Fruit fly (Drosophila melanogaster) whole organism, prepupa: ENCODE results near the gene CG4020.
A peak's percentile ranks its signal among the peaks of the same experiment; 100 is the strongest.

Experiments
- Blimp-1 ChIP-seq: fragments of 200-800 bp; sonication (Bioruptor generic); optimal IDR thresholded peaks from 3 replicates; lab custom pipeline; 2017; ENCODE audit warnings: missing biosample characterization, missing genetic modification characterization, mild to moderate bottlenecking, moderate library complexity, missing genetic modification reagents
- CG10631 ChIP-seq: fragments of 200-800 bp; sonication (Bioruptor generic); optimal IDR thresholded peaks from 2 replicates; lab custom pipeline; 2016; ENCODE audit warnings: missing biosample characterization, missing genetic modification characterization
- CG10669 ChIP-seq: fragments of 200-800 bp; sonication (Bioruptor generic); optimal IDR thresholded peaks from 3 replicates; lab custom pipeline; 2018; ENCODE audit warnings: missing biosample characterization, mild to moderate bottlenecking, missing genetic modification characterization, moderate library complexity
- CG11294 ChIP-seq: fragments of 200-800 bp; sonication (Bioruptor generic); IDR thresholded peaks from 2 replicates; pipeline ENCODE4 v1.3.6; 2022; ENCODE audit warnings: missing biosample characterization, missing genetic modification characterization
- CG11762 ChIP-seq: fragments of 200-800 bp; sonication (Bioruptor generic); optimal IDR thresholded peaks from 3 replicates; lab custom pipeline; 2016; ENCODE audit warnings: missing biosample characterization, missing genetic modification characterization; ENCODE audit not compliant: insufficient read depth
- CG11902 ChIP-seq: fragments of 200-800 bp; sonication (Bioruptor generic); optimal IDR thresholded peaks from 3 replicates; lab custom pipeline; 2016; ENCODE audit warnings: missing biosample characterization, missing genetic modification characterization
- CG15336 ChIP-seq: fragments of 200-800 bp; sonication (Bioruptor generic); IDR thresholded peaks from 2 replicates; pipeline ENCODE4 v1.3.6; 2022; ENCODE audit warnings: missing biosample characterization, missing genetic modification characterization
- CG1621 ChIP-seq: fragments of 200-800 bp; sonication (Bioruptor generic); optimal IDR thresholded peaks from 3 replicates; lab custom pipeline; 2018; ENCODE audit warnings: missing biosample characterization, mild to moderate bottlenecking, missing genetic modification characterization
- CG16779 ChIP-seq: fragments of 200-800 bp; sonication (Bioruptor generic); optimal IDR thresholded peaks from 3 replicates; lab custom pipeline; 2017; ENCODE audit warnings: missing biosample characterization, mild to moderate bottlenecking, missing genetic modification characterization
- CG3032 ChIP-seq: fragments of 200-800 bp; optimal IDR thresholded peaks from 2 replicates; lab custom pipeline; 2019; ENCODE audit warnings: missing biosample characterization, mild to moderate bottlenecking, missing genetic modification characterization, moderate library complexity
- CG31627 ChIP-seq: fragments of 200-800 bp; sonication (Bioruptor generic); optimal IDR thresholded peaks from 3 replicates; lab custom pipeline; 2016; ENCODE audit warnings: missing biosample characterization, missing genetic modification characterization
- CG32006 ChIP-seq: fragments of 200-800 bp; sonication (Bioruptor generic); optimal IDR thresholded peaks from 3 replicates; lab custom pipeline; 2017; ENCODE audit warnings: missing biosample characterization, mild to moderate bottlenecking, missing genetic modification characterization
- CG34406 ChIP-seq: fragments of 200-800 bp; sonication (Bioruptor generic); optimal IDR thresholded peaks from 3 replicates; lab custom pipeline; 2016; ENCODE audit warnings: missing biosample characterization, missing genetic modification characterization
- CG3919 ChIP-seq: fragments of 200-800 bp; sonication (Bioruptor generic); optimal IDR thresholded peaks from 3 replicates; lab custom pipeline; 2016; ENCODE audit warnings: missing biosample characterization, missing genetic modification characterization
- CG4318 ChIP-seq: fragments of 200-800 bp; sonication (Bioruptor generic); optimal IDR thresholded peaks from 3 replicates; lab custom pipeline; 2017; ENCODE audit warnings: missing biosample characterization, mild to moderate bottlenecking, missing genetic modification characterization
- CG6792 ChIP-seq: fragments of 200-800 bp; sonication (Bioruptor generic); optimal IDR thresholded peaks from 3 replicates; lab custom pipeline; 2016; ENCODE audit warnings: missing biosample characterization, missing genetic modification characterization
- CG6808 ChIP-seq: fragments of 200-800 bp; sonication (Bioruptor generic); optimal IDR thresholded peaks from 3 replicates; lab custom pipeline; 2017; ENCODE audit warnings: missing biosample characterization, missing genetic modification characterization, mild to moderate bottlenecking, moderate library complexity, missing genetic modification reagents
- CG6854 ChIP-seq: fragments of 200-800 bp; sonication (Bioruptor generic); optimal IDR thresholded peaks from 2 replicates; lab custom pipeline; 2017; ENCODE audit warnings: missing biosample characterization, mild to moderate bottlenecking, missing genetic modification characterization
- CG7368 ChIP-seq: fragments of 200-800 bp; sonication (Bioruptor generic); optimal IDR thresholded peaks from 3 replicates; lab custom pipeline; 2016; ENCODE audit warnings: missing biosample characterization, missing genetic modification characterization
- CG8319 ChIP-seq: fragments of 200-800 bp; sonication (Bioruptor generic); optimal IDR thresholded peaks from 3 replicates; lab custom pipeline; 2016; ENCODE audit warnings: missing biosample characterization, missing genetic modification characterization
- Eip78C ChIP-seq: fragments of 200-800 bp; sonication (Bioruptor generic); peaks from one replicate; lab custom pipeline; 2016; ENCODE audit warnings: missing biosample characterization, missing genetic modification characterization
- Eip93F ChIP-seq: fragments of 200-800 bp; sonication (Bioruptor generic); optimal IDR thresholded peaks from 2 replicates; lab custom pipeline; 2016; ENCODE audit warnings: missing biosample characterization, mild to moderate bottlenecking, missing genetic modification characterization
- Ets21C ChIP-seq: fragments of 200-800 bp; sonication (Bioruptor generic); optimal IDR thresholded peaks from 3 replicates; lab custom pipeline; 2016; ENCODE audit warnings: missing biosample characterization, missing genetic modification characterization
- Ets96B ChIP-seq: fragments of 200-800 bp; optimal IDR thresholded peaks from 2 replicates; lab custom pipeline; 2019; ENCODE audit warnings: missing biosample characterization, mild to moderate bottlenecking, missing genetic modification characterization, moderate library complexity
- Gug ChIP-seq: fragments of 200-800 bp; sonication (Bioruptor generic); IDR thresholded peaks from 2 replicates; pipeline ENCODE4 v1.3.6; 2022; ENCODE audit warnings: missing biosample characterization, missing genetic modification characterization
- Hr38 ChIP-seq: sonication (Bioruptor generic); optimal IDR thresholded peaks from 2 replicates; lab custom pipeline; 2016; ENCODE audit warnings: missing biosample characterization, missing genetic modification characterization
- Hr39 ChIP-seq: fragments of 200-800 bp; sonication (Bioruptor generic); optimal IDR thresholded peaks from 2 replicates; lab custom pipeline; 2016; ENCODE audit warnings: missing biosample characterization, missing genetic modification characterization
- Hr4 ChIP-seq: fragments of 200-800 bp; sonication (Bioruptor generic); optimal IDR thresholded peaks from 3 replicates; lab custom pipeline; 2016; ENCODE audit warnings: missing biosample characterization, missing genetic modification characterization
- Met ChIP-seq: fragments of 200-800 bp; sonication (Bioruptor generic); optimal IDR thresholded peaks from 3 replicates; lab custom pipeline; 2016; ENCODE audit warnings: missing biosample characterization, missing genetic modification characterization
- OdsH ChIP-seq: fragments of 200-800 bp; sonication (Bioruptor generic); optimal IDR thresholded peaks from 3 replicates; lab custom pipeline; 2016; ENCODE audit warnings: missing biosample characterization, missing genetic modification characterization
- Smox ChIP-seq: fragments of 200-800 bp; sonication (Bioruptor generic); optimal IDR thresholded peaks from 3 replicates; lab custom pipeline; 2016; ENCODE audit warnings: missing biosample characterization, missing genetic modification characterization
- Sox102F ChIP-seq: fragments of 200-800 bp; sonication (Bioruptor generic); optimal IDR thresholded peaks from 2 replicates; lab custom pipeline; 2016; ENCODE audit warnings: missing biosample characterization, mild to moderate bottlenecking, missing genetic modification characterization
- Sox14 ChIP-seq: fragments of 200-800 bp; sonication (Bioruptor generic); optimal IDR thresholded peaks from 3 replicates; lab custom pipeline; 2016; ENCODE audit warnings: missing biosample characterization, missing genetic modification characterization
- Sox15 ChIP-seq: fragments of 200-800 bp; sonication (Bioruptor generic); optimal IDR thresholded peaks from 3 replicates; lab custom pipeline; 2016; ENCODE audit warnings: missing biosample characterization, missing genetic modification characterization
- acj6 ChIP-seq: fragments of 200-800 bp; sonication (Bioruptor generic); optimal IDR thresholded peaks from 3 replicates; lab custom pipeline; 2016; ENCODE audit warnings: missing biosample characterization, missing genetic modification characterization
- cyc ChIP-seq: fragments of 200-800 bp; sonication (Bioruptor generic); optimal IDR thresholded peaks from 3 replicates; lab custom pipeline; 2016; ENCODE audit warnings: missing biosample characterization, missing genetic modification characterization
- dac ChIP-seq: fragments of 200-800 bp; sonication (Bioruptor generic); optimal IDR thresholded peaks from 2 replicates; lab custom pipeline; 2017; ENCODE audit warnings: missing biosample characterization, mild to moderate bottlenecking, missing genetic modification characterization
- dsx ChIP-seq: fragments of 200-800 bp; optimal IDR thresholded peaks from 3 replicates; lab custom pipeline; 2019; ENCODE audit warnings: missing biosample characterization, mild to moderate bottlenecking, missing genetic modification characterization, moderate library complexity; ENCODE audit not compliant: poor library complexity, severe bottlenecking
- esn ChIP-seq: fragments of 200-800 bp; sonication (Bioruptor generic); optimal IDR thresholded peaks from 2 replicates; lab custom pipeline; 2016; ENCODE audit warnings: missing biosample characterization, mild to moderate bottlenecking, missing genetic modification characterization, moderate library complexity
- fd59A ChIP-seq: fragments of 200-800 bp; sonication (Bioruptor generic); optimal IDR thresholded peaks from 2 replicates; lab custom pipeline; 2017; ENCODE audit warnings: missing biosample characterization, mild to moderate bottlenecking, missing genetic modification characterization, missing genetic modification reagents
- fd85E ChIP-seq: fragments of 200-800 bp; sonication (Bioruptor generic); optimal IDR thresholded peaks from 3 replicates; lab custom pipeline; 2016; ENCODE audit warnings: missing biosample characterization, missing genetic modification characterization
- lz ChIP-seq: fragments of 200-800 bp; sonication (Bioruptor generic); optimal IDR thresholded peaks from 3 replicates; lab custom pipeline; 2016; ENCODE audit warnings: missing biosample characterization, missing genetic modification characterization
- net ChIP-seq: fragments of 200-800 bp; sonication (Bioruptor generic); optimal IDR thresholded peaks from 3 replicates; lab custom pipeline; 2016; ENCODE audit warnings: missing biosample characterization, missing genetic modification characterization
- salr ChIP-seq, 2 experiments: fragments of 200-800 bp; sonication (Bioruptor generic); optimal IDR thresholded peaks; 3 replicates each; lab custom pipeline; 2016 to 2018; ENCODE audit warnings: missing biosample characterization in 2 of 2, missing genetic modification characterization in 2 of 2, mild to moderate bottlenecking in 1 of 2
- spab ChIP-seq: fragments of 200-800 bp; sonication (Bioruptor generic); optimal IDR thresholded peaks from 2 replicates; lab custom pipeline; 2017; ENCODE audit warnings: missing biosample characterization, mild to moderate bottlenecking, missing genetic modification characterization, missing genetic modification reagents
- ss ChIP-seq, 2 experiments: fragments of 200-800 bp; sonication (Bioruptor generic); optimal IDR thresholded peaks; 2 replicates in 1 of 2; 3 replicates in 1 of 2; lab custom pipeline; 2017 to 2018; ENCODE audit warnings: mild to moderate bottlenecking in 2 of 2, missing biosample characterization in 2 of 2, missing genetic modification characterization in 2 of 2, moderate library complexity in 1 of 2
- svp ChIP-seq: fragments of 200-800 bp; sonication (Bioruptor generic); peaks from one replicate; lab custom pipeline; 2016; ENCODE audit warnings: missing biosample characterization, missing genetic modification characterization
- topi ChIP-seq: fragments of 200-800 bp; sonication (Bioruptor generic); optimal IDR thresholded peaks from 3 replicates; lab custom pipeline; 2016; ENCODE audit warnings: missing biosample characterization, missing genetic modification characterization
- vri ChIP-seq: fragments of 200-800 bp; sonication (Bioruptor generic); optimal IDR thresholded peaks from 3 replicates; lab custom pipeline; 2016; ENCODE audit warnings: missing biosample characterization, mild to moderate bottlenecking, missing genetic modification characterization

Gene CG4020

dm6 chrX:5922057-5922456 is 16.5 kb downstream of the CG4020 start:
- TF ChIP-seq Hr38 (GFP tag; lab: Kevin White, UChicago) (no peak), Eip78C (GFP tag; lab: Kevin White, UChicago) (peak; percentile 5)

DNA sequence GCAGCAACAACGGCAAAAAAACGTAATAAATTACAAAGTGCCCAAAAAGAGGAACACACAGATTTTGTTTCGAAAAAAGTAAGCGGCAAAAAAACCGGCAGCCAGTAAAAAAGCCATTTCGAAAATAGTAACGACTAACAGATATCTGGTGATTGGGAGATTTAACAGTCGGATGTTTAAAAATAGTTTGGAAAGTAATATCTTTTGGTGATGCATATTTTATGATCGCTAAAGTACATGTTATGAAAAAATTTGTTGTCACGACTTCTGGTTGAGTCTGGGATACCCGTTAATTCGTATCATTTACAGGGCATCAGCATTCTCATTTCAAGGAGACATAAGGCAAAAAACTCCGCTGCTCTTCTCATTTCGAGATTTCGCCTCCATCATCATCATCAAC is 17.6 kb downstream of the CG4020 start:
- TF ChIP-seq Hr38 (GFP tag; lab: Kevin White, UChicago) (no peak), Gug (GFP tag; lab: Robert Waterston, UW) (0 out of 2 replicates have a peak, but pooled peaks have one; percentile 21), fd85E (peak; percentile 4), cyc (GFP tag; lab: Kevin White, UChicago) (peak; percentile 84), dsx (GFP tag; lab: Kevin White, UChicago) (peak; percentile 60), fd59A (GFP tag; lab: Kevin White, UChicago) (peak; percentile 21), CG6854 (GFP tag; lab: Kevin White, UChicago) (peak; percentile 68), CG10631 (GFP tag; lab: Kevin White, UChicago) (peak; percentile 59), CG31627 (GFP tag; lab: Kevin White, UChicago) (peak; percentile 83), CG11762 (GFP tag; lab: Kevin White, UChicago) (peak; percentile 40), Blimp-1 (GFP tag; lab: Kevin White, UChicago) (peak; percentile 30), net (peak; percentile 64), dac (GFP tag; lab: Kevin White, UChicago) (no peak), ss (GFP tag; optimal IDR thresholded peaks at IDR 0.05; lab: Kevin White, UChicago) (peak in 1 of 2 experiments; percentile 65), CG16779 (peak; percentile 36), salr (GFP tag; optimal IDR thresholded peaks at IDR 0.05; lab: Kevin White, UChicago) (no peak), Hr39 (GFP tag; lab: Kevin White, UChicago) (peak; percentile 84), Met (GFP tag; lab: Kevin White, UChicago) (peak; percentile 89), CG32006 (GFP tag; lab: Kevin White, UChicago) (peak; percentile 52), CG6792 (peak; percentile 77), Sox15 (GFP tag; lab: Kevin White, UChicago) (peak; percentile 64), Hr4 (GFP tag; lab: Kevin White, UChicago) (peak; percentile 35), acj6 (GFP tag; lab: Kevin White, UChicago) (peak; percentile 79), CG10669 (peak; percentile 46), CG6808 (GFP tag; lab: Kevin White, UChicago) (no peak), vri (GFP tag; lab: Kevin White, UChicago) (peak; percentile 48), CG11902 (GFP tag; lab: Kevin White, UChicago) (peak; percentile 71), Sox14 (GFP tag; lab: Kevin White, UChicago) (peak; percentile 67), lz (GFP tag; lab: Kevin White, UChicago) (peak; percentile 75), Smox (GFP tag; lab: Kevin White, UChicago) (peak; percentile 80), CG11294 (GFP tag; lab: Robert Waterston, UW) (no peak), CG1621 (tag; lab: Kevin White, UChicago) (peak; percentile 20), spab (peak; percentile 23), CG15336 (0 out of 2 replicates have a peak, but pooled peaks have one; percentile 21), CG3032 (tag; lab: Kevin White, UChicago) (peak; percentile 54), Sox102F (peak; percentile 82), CG4318 (no peak), Ets21C (GFP tag; lab: Kevin White, UChicago) (peak; percentile 75), esn (GFP tag; lab: Kevin White, UChicago) (peak; percentile 82), svp (GFP tag; lab: Kevin White, UChicago) (peak; percentile 90), OdsH (GFP tag; lab: Kevin White, UChicago) (peak; percentile 73), CG7368 (GFP tag; lab: Kevin White, UChicago) (peak; percentile 64), CG8319 (GFP tag; lab: Kevin White, UChicago) (peak; percentile 71), Ets96B (tag; lab: Kevin White, UChicago) (peak; percentile 43), topi (peak; percentile 84), Eip93F (peak; percentile 47), CG34406 (GFP tag; lab: Kevin White, UChicago) (peak; percentile 68), CG3919 (GFP tag; lab: Kevin White, UChicago) (peak; percentile 70), Eip78C (GFP tag; lab: Kevin White, UChicago) (peak; percentile 94)
